Worm (Caenorhabditis elegans): Measurements from ENCODE around the gene xpb-1.

Gene xpb-1

ce11 chrIII:11526396-11526795, at the start of gene xpb-1:
TSS of gene xpb-1 (plus strand) at chrIII:11526657.
- TF ChIP-seq cog-1 (tag; optimal IDR thresholded peaks at IDR 0.05) (no peak), T22C8.4 (GFP tag; IDR thresholded peaks at IDR 0.05) (no peak), ztf-29 (GFP tag; IDR thresholded peaks at IDR 0.05) (no peak), klf-2 (GFP tag; conservative IDR thresholded peaks at IDR 0.05) (no peak), flt-1 (GFP tag; IDR thresholded peaks at IDR 0.05) (no peak), ref-1 (GFP tag; conservative IDR thresholded peaks at IDR 0.05) (no peak), ztf-23 (GFP tag; IDR thresholded peaks at IDR 0.05) (no peak)

ce11 chrIII:11477307-11477706, 49.1 kb upstream of the xpb-1 start:
- TF ChIP-seq ref-1 (GFP tag; conservative IDR thresholded peaks at IDR 0.05) (no peak), klf-2 (GFP tag; conservative IDR thresholded peaks at IDR 0.05) (0 out of 2 replicates have a peak, but pooled peaks have one; percentile 35)

- TF ChIP-seq klf-2 (GFP tag; conservative IDR thresholded peaks at IDR 0.05) (no peak), med-1 (GFP tag; optimal IDR thresholded peaks at IDR 0.05; ENCODE audit: insufficient read depth) (no peak), ztf-29 (GFP tag; IDR thresholded peaks at IDR 0.05) (no peak), flt-1 (GFP tag; IDR thresholded peaks at IDR 0.05) (no peak), cog-1 (tag; optimal IDR thresholded peaks at IDR 0.05) (no peak)
These were observed 47.7 kb upstream of the xpb-1 start for ce11 chrIII:11478468-11479363.

ce11 chrIII:11481309-11481845, 45.1 kb upstream of the xpb-1 start:
- TF ChIP-seq ztf-23 (GFP tag; IDR thresholded peaks at IDR 0.05) (no peak), med-1 (GFP tag; optimal IDR thresholded peaks at IDR 0.05; ENCODE audit: insufficient read depth) (no peak), T22C8.4 (GFP tag; IDR thresholded peaks at IDR 0.05) (no peak), ztf-29 (GFP tag; IDR thresholded peaks at IDR 0.05) (no peak), ref-1 (GFP tag; conservative IDR thresholded peaks at IDR 0.05) (no peak), flt-1 (GFP tag; IDR thresholded peaks at IDR 0.05) (no peak), cog-1 (tag; optimal IDR thresholded peaks at IDR 0.05) (no peak), tab-1 (GFP tag; IDR thresholded peaks at IDR 0.05) (no peak), klf-2 (GFP tag; conservative IDR thresholded peaks at IDR 0.05) (no peak)

- TF ChIP-seq ztf-23 (GFP tag; IDR thresholded peaks at IDR 0.05): no peak
- no peak for TF ChIP-seq cog-1 (tag; optimal IDR thresholded peaks at IDR 0.05)
- no peak for TF ChIP-seq T22C8.4 (GFP tag; IDR thresholded peaks at IDR 0.05)
- no peak for TF ChIP-seq ref-1 (GFP tag; conservative IDR thresholded peaks at IDR 0.05)
- no peak for TF ChIP-seq ztf-29 (GFP tag; IDR thresholded peaks at IDR 0.05)
- TF ChIP-seq klf-2 (GFP tag; conservative IDR thresholded peaks at IDR 0.05): no peak
- TF ChIP-seq tab-1 (GFP tag; IDR thresholded peaks at IDR 0.05): no peak
- TF ChIP-seq med-1 (GFP tag; optimal IDR thresholded peaks at IDR 0.05; ENCODE audit: insufficient read depth): no peak
- no peak for TF ChIP-seq flt-1 (GFP tag; IDR thresholded peaks at IDR 0.05)
These were observed 42.3 kb upstream of the xpb-1 start, which contains the start of gene fbxa-220 for ce11 chrIII:11484139-11484590. TSS of gene fbxa-220 (minus strand) at chrIII:11484189.

ce11 chrIII:11487245-11487644, 39.2 kb upstream of the xpb-1 start, which contains the start of gene popl-5:
TSS of gene popl-5 (minus strand) at chrIII:11487345.
- TF ChIP-seq ztf-23 (GFP tag; IDR thresholded peaks at IDR 0.05) (no peak), tab-1 (GFP tag; IDR thresholded peaks at IDR 0.05) (no peak), ztf-29 (GFP tag; IDR thresholded peaks at IDR 0.05) (no peak), ref-1 (GFP tag; conservative IDR thresholded peaks at IDR 0.05) (no peak), med-1 (GFP tag; optimal IDR thresholded peaks at IDR 0.05; ENCODE audit: insufficient read depth) (no peak), klf-2 (GFP tag; conservative IDR thresholded peaks at IDR 0.05) (no peak), flt-1 (GFP tag; IDR thresholded peaks at IDR 0.05) (no peak), cog-1 (tag; optimal IDR thresholded peaks at IDR 0.05) (no peak), T22C8.4 (GFP tag; IDR thresholded peaks at IDR 0.05) (no peak)

ce11 chrIII:11488662-11489349, 37.7 kb upstream of the xpb-1 start:
- TF ChIP-seq ztf-23 (GFP tag; IDR thresholded peaks at IDR 0.05) (no peak), tab-1 (GFP tag; IDR thresholded peaks at IDR 0.05) (no peak), klf-2 (GFP tag; conservative IDR thresholded peaks at IDR 0.05) (no peak), T22C8.4 (GFP tag; IDR thresholded peaks at IDR 0.05) (no peak), ref-1 (GFP tag; conservative IDR thresholded peaks at IDR 0.05) (no peak), med-1 (GFP tag; optimal IDR thresholded peaks at IDR 0.05; ENCODE audit: insufficient read depth) (no peak), ztf-29 (GFP tag; IDR thresholded peaks at IDR 0.05) (no peak), cog-1 (tag; optimal IDR thresholded peaks at IDR 0.05) (no peak), flt-1 (GFP tag; IDR thresholded peaks at IDR 0.05) (no peak)

ce11 chrIII:11489601-11490000, 36.9 kb upstream of the xpb-1 start:
- TF ChIP-seq ztf-23 (GFP tag; IDR thresholded peaks at IDR 0.05): no peak
- no peak for TF ChIP-seq flt-1 (GFP tag; IDR thresholded peaks at IDR 0.05)
- TF ChIP-seq ztf-29 (GFP tag; IDR thresholded peaks at IDR 0.05): no peak
- no peak for TF ChIP-seq ref-1 (GFP tag; conservative IDR thresholded peaks at IDR 0.05)
- TF ChIP-seq klf-2 (GFP tag; conservative IDR thresholded peaks at IDR 0.05): no peak
- TF ChIP-seq tab-1 (GFP tag; IDR thresholded peaks at IDR 0.05): no peak
- TF ChIP-seq cog-1 (tag; optimal IDR thresholded peaks at IDR 0.05): no peak
- no peak for TF ChIP-seq T22C8.4 (GFP tag; IDR thresholded peaks at IDR 0.05)
- no peak for TF ChIP-seq med-1 (GFP tag; optimal IDR thresholded peaks at IDR 0.05; ENCODE audit: insufficient read depth)

ce11 chrIII:11490221-11490620, 36.2 kb upstream of the xpb-1 start:
- no peak for TF ChIP-seq med-1 (GFP tag; optimal IDR thresholded peaks at IDR 0.05; ENCODE audit: insufficient read depth)
- TF ChIP-seq cog-1 (tag; optimal IDR thresholded peaks at IDR 0.05): no peak
- TF ChIP-seq T22C8.4 (GFP tag; IDR thresholded peaks at IDR 0.05): no peak
- no peak for TF ChIP-seq ztf-29 (GFP tag; IDR thresholded peaks at IDR 0.05)
- TF ChIP-seq tab-1 (GFP tag; IDR thresholded peaks at IDR 0.05): no peak
- no peak for TF ChIP-seq flt-1 (GFP tag; IDR thresholded peaks at IDR 0.05)
- TF ChIP-seq klf-2 (GFP tag; conservative IDR thresholded peaks at IDR 0.05): no peak
- no peak for TF ChIP-seq ref-1 (GFP tag; conservative IDR thresholded peaks at IDR 0.05)
- no peak for TF ChIP-seq ztf-23 (GFP tag; IDR thresholded peaks at IDR 0.05)

All from whole organism, midembryonic.